Fruit fly (Drosophila melanogaster) whole organism: ENCODE data around the gene CG34338.

Experiments
- CG8478 ChIP-seq: fragments of >200 bp; optimal IDR thresholded peaks from 2 replicates; lab custom pipeline; 2018; ENCODE audit warnings: inconsistent platforms
- Dll ChIP-seq: fragments of >200 bp; optimal IDR thresholded peaks from 2 replicates; lab custom pipeline; 2017
- EcR ChIP-seq, 2 experiments: fragments of >200 bp; optimal IDR thresholded peaks; 2 replicates each; lab custom pipeline; 2017; ENCODE audit warnings: missing biosample characterization in 2 of 2, missing genetic modification characterization in 2 of 2, missing genetic modification reagents in 2 of 2
- pan ChIP-seq: fragments of >200 bp; optimal IDR thresholded peaks from 2 replicates; lab custom pipeline; 2017
- psq ChIP-seq: fragments of >200 bp; optimal IDR thresholded peaks from 2 replicates; lab custom pipeline; 2017
- usp ChIP-seq: fragments of >200 bp; optimal IDR thresholded peaks from 2 replicates; lab custom pipeline; 2017; ENCODE audit warnings: missing biosample characterization, missing genetic modification characterization, mixed read lengths

The CG34338 gene

DNA sequence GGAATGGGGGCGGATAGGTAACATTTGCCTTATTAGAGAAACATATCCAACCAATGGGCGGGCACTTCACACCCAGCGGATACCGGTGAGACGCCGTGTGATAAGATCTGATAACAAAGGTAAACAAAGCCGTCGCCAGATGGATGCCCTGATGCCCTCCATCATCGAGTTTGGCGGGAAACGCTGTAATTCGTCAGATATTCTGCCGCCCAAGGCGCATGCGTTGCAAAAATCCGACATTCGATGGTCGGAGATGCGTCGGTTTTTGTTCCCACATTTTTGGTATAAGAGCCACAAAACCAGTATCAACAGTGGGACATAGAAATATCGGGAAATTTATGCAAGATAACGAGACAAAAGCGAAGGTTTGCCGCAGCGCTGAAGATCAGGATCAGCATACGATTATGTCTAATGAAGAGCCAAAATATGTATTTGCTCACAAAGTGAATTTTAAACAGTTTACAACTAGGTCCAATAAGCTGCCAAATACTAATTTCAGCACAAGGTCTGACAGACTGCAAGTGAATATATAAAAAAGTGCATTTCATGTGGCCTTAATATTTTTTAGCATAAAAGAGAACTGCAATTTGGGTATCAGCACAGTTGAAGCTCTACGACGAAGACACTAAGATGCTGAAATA, at the start of gene CG34338:
CG34338 (plus strand) TSS at position 591 of the 641 bp plus-strand sequence.
- no peak for TF ChIP-seq CG8478 (lab: Kevin White, UChicago)
- no peak for TF ChIP-seq Dll (lab: Kevin White, UChicago)
- TF ChIP-seq pan (lab: Kevin White, UChicago), result no peak
- no peak for TF ChIP-seq EcR (GFP tag; optimal IDR thresholded peaks at IDR 0.05; lab: Kevin White, UChicago)
- TF ChIP-seq psq (lab: Kevin White, UChicago), result no peak
- TF ChIP-seq usp (GFP tag; lab: Kevin White, UChicago), result no peak

dm6 chrX:7721905-7722304, 46.6 kb upstream of the CG34338 start, which contains the start of gene Hira:
Gene Hira (plus strand): TSS chrX:7722119.
- TF ChIP-seq pan (lab: Kevin White, UChicago), result no peak
- TF ChIP-seq usp (GFP tag; lab: Kevin White, UChicago), result no peak
- TF ChIP-seq Dll (lab: Kevin White, UChicago), result no peak
- TF ChIP-seq EcR (GFP tag; optimal IDR thresholded peaks at IDR 0.05; lab: Kevin White, UChicago), result no peak
- no peak for TF ChIP-seq psq (lab: Kevin White, UChicago)

DNA sequence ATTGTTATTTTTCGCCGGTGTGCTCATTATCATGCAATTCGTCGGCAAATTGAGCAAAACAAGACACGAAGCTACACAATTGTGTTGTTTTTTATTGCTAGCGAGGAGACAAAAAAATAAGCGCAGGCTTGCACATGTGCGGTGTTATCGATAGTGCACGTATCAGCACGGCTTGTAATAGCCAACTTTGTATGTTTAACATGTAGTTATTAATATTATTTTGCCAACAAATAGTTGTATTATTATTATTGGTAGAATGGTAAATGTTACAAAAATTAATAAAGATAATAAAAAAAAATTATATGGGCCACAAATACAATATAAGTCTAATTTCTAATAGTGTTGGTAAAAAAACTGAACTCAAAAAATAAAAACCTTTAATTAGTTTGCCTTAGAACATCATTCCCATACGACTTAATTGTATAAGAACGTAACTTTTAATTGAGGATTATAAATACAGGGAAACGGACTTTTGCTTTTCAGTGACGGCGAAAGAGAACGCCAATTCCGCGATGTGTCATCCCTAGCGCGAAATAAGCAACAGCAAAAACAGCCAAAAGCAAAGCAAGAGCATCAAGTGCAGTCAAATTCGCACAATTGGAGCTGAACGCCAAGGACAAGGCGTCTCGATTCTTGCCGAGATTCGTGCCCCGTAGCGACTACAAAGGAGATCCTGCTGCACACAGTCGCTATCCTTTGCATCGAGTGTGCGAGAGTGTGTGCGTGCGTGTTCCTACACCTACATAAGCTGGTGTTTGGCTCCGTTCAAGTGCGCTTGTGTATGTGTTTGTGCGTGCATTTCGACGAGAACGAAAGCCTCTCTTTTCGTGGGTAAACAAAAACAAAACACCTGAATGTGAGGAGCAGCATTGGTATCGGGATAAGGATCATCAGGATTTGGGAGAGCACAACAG, 40.0 kb upstream of the CG34338 start, which contains the start of the genes NELF-B and CG12155:
NELF-B (minus strand) TSS at position 111 of the 914 bp plus-strand sequence.
CG12155 (plus strand) TSS at position 505 of the 914 bp plus-strand sequence.
- TF ChIP-seq pan (lab: Kevin White, UChicago) (no peak), EcR (GFP tag; optimal IDR thresholded peaks at IDR 0.05; lab: Kevin White, UChicago) (no peak), Dll (lab: Kevin White, UChicago) (no peak), psq (lab: Kevin White, UChicago) (no peak), usp (GFP tag; lab: Kevin White, UChicago) (no peak), CG8478 (lab: Kevin White, UChicago) (no peak)

DNA sequence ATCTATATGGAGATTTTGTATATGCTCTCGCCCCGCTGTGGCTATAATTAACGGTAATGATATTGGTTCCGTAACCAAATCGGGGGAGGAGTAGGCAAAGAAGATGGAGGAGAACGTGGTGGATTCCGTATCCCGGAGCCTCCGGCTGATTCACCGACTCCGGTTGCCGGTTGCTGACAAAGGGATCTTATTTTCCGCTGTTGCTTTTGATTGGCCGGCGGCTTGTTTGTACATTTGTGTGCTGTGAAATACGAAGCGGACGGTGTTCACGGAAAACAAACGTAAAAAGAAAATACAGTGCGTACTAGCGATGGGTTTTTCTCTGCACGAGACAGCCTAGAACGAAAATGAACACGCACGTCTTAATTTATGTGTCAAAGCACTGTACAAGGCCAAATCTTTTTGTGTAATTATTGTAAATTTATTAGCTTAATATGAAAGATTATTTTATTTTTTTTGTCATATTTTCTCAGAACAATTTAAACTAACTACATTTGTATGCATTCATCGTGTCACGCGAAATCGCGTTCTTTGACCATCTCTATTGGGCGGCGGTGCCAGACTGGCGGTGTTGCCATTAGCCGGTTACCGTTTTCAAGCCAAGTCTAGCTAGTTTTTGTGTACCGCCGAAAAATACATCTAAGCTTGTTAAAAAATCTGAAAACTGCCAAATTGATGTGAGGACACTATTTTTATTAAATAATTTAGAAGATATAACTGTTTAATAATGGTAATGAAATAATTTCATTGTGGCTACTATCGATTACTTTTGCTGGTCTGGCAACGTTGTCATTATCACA, 34.2 kb upstream of the CG34338 start, which contains the start of the genes Pdp and Rab39:
Pdp (minus strand) TSS at position 521 of the 800 bp plus-strand sequence.
Rab39 (plus strand) TSS at position 793 of the 800 bp plus-strand sequence.
- TF ChIP-seq psq (lab: Kevin White, UChicago), result no peak
- no peak for TF ChIP-seq usp (GFP tag; lab: Kevin White, UChicago)
- TF ChIP-seq Dll (lab: Kevin White, UChicago), result no peak
- TF ChIP-seq EcR (GFP tag; optimal IDR thresholded peaks at IDR 0.05; lab: Kevin White, UChicago), result no peak
- no peak for TF ChIP-seq pan (lab: Kevin White, UChicago)
- no peak for TF ChIP-seq CG8478 (lab: Kevin White, UChicago)

DNA sequence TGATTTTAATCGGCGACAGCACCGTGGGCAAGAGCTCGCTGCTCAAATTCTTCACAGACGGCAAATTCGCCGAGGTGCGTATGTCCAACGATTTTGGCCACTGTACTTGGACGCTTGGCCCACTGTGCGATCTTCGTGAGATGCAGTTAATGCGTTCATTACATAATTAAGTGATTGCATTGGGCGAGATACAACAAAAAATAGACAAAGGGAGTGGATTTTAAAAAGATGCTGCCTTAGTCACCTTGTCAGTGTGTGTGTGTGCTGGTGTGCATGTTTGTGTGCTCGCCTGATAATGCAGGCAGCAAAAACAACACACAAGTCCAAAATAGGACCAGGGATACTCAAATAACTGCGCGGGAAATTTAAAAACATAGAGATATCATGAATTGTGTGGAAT, 33.3 kb upstream of the CG34338 start:
- no peak for TF ChIP-seq usp (GFP tag; lab: Kevin White, UChicago)

DNA sequence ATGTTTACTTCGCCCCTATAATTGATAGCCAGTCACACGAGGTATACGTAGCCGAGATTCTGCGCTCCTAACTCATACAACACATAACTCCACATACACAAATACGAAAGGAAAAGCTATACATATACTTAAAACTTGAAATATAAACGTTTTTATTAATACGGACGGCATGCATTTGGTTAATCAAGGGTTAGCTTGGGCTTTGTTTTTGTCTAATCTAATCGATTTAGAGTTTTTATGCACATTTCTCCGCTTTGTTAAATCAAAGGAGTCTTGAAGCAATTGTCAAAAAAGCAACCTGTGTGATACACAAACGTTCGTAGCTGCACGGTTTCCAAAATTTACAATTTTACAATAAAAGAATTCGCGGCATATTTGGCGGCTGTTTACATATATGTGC, 31.9 kb upstream of the CG34338 start, which contains the start of gene Tom40:
Tom40 (plus strand) TSS at position 301 of the 400 bp plus-strand sequence.
- TF ChIP-seq Dll (lab: Kevin White, UChicago) (no peak), CG8478 (lab: Kevin White, UChicago) (no peak), EcR (GFP tag; optimal IDR thresholded peaks at IDR 0.05; lab: Kevin White, UChicago) (no peak), usp (GFP tag; lab: Kevin White, UChicago) (no peak), pan (lab: Kevin White, UChicago) (no peak), psq (lab: Kevin White, UChicago) (no peak)

- TF ChIP-seq CG8478 (lab: Kevin White, UChicago) (no peak), pan (lab: Kevin White, UChicago) (no peak), usp (GFP tag; lab: Kevin White, UChicago) (no peak), psq (lab: Kevin White, UChicago) (no peak), Dll (lab: Kevin White, UChicago) (no peak), EcR (GFP tag; optimal IDR thresholded peaks at IDR 0.05; lab: Kevin White, UChicago) (no peak)
These were observed 31.3 kb upstream of the CG34338 start for dm6 chrX:7737156-7737771.

- TF ChIP-seq Dll (lab: Kevin White, UChicago) (no peak), usp (GFP tag; lab: Kevin White, UChicago) (no peak), psq (lab: Kevin White, UChicago) (no peak), pan (lab: Kevin White, UChicago) (no peak), CG8478 (lab: Kevin White, UChicago) (no peak), EcR (GFP tag; optimal IDR thresholded peaks at IDR 0.05; lab: Kevin White, UChicago) (no peak)
These were observed 24.5 kb upstream of the CG34338 start for dm6 chrX:7744036-7744435.

dm6 chrX:7746342-7746741, 22.2 kb upstream of the CG34338 start:
- TF ChIP-seq CG8478 (lab: Kevin White, UChicago) (no peak), Dll (lab: Kevin White, UChicago) (no peak), pan (lab: Kevin White, UChicago) (no peak), usp (GFP tag; lab: Kevin White, UChicago) (no peak), psq (lab: Kevin White, UChicago) (no peak), EcR (GFP tag; optimal IDR thresholded peaks at IDR 0.05; lab: Kevin White, UChicago) (no peak)

DNA sequence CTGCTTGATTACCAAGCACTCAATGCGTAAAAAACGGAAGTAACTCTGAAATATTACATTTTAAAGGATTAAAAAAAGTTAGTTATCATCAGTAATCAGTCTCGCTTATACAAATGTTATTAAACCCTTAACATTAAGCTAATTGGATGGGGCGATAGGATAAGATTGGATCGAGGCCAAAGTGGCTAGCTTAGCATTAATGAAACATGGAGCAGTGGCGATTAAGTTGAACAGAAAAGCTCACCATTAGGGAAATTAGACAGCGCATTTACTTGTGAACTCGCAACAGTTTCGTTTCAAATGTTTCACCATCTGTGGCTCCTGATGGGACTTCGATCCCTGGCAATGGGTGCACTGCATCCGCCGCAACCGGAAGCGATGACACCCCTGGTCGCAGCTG, 3.9 kb upstream of the CG34338 start, which contains the start of gene Ir7a:
Ir7a (plus strand) TSS at position 301 of the 400 bp plus-strand sequence.
- TF ChIP-seq usp (GFP tag; lab: Kevin White, UChicago) (no peak), CG8478 (lab: Kevin White, UChicago) (no peak)
